Worm (Caenorhabditis elegans) whole organism, dauer: Measurements from ENCODE around the gene hecd-1.

ENCODE experiments used
- unc-62 ChIP-seq: sonication (generic microtip); optimal IDR thresholded peaks from 2 replicates; lab custom pipeline; 2017; ENCODE audit warnings: missing biosample characterization, missing genetic modification reagents, missing genetic modification characterization

The hecd-1 gene

DNA sequence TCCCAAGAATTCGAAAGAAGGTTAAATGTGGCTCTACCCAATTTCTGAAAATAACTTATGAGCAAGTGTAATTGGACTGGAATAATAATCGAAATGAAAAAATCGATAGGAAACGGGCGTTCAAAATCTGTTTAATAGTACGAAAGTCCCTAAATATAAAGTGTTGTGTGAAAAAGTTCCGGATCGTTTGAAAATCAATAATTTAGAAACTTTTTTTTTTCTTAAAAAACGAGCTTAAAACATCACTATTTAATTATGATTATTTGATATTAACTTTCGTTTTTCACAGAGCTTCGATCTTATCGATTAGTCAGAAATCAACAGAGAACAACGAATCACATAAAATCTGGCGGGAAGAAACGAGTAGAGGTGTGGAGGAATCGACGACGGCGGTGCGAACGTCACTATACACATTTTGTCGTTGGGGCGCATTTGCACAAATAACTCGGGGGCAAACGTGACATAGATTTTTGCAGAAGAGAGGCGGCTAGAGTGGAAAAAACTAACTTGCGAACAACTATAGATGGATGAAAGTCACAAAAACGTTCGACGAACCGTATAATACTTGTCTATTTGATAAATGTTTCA lies at the start of gene hecd-1:
hecd-1 (minus strand) TSS at position 51 of the 588 bp plus-strand sequence.
- TF ChIP-seq unc-62 (GFP tag; lab: Kevin White, UChicago) = no peak

- no peak for TF ChIP-seq unc-62 (GFP tag; lab: Kevin White, UChicago)
These were observed 47.2 kb upstream of the hecd-1 start, which contains the start of gene R13A1.5 for ce11 chrIV:7191745-7192144. R13A1.5 (minus strand) TSS chrIV:7191845.

DNA sequence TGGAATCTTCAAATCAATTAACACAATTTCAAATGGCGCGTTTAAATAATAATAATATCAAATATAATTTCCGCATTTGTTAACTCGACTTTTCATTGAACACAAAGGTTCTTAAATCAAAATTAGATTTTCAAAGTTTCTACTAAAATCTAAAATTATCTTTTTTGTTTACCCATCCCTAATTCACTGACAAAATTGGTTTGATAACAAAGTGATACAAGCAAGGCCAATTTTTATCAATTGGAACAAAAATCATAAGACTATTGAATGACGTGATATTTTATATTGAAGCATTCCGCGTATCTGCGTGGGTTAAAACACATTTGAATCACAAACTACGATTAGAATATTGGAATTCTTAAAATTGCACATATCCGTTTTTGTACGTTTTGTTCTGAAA lies 45.9 kb upstream of the hecd-1 start:
- no peak for TF ChIP-seq unc-62 (GFP tag; lab: Kevin White, UChicago)

DNA sequence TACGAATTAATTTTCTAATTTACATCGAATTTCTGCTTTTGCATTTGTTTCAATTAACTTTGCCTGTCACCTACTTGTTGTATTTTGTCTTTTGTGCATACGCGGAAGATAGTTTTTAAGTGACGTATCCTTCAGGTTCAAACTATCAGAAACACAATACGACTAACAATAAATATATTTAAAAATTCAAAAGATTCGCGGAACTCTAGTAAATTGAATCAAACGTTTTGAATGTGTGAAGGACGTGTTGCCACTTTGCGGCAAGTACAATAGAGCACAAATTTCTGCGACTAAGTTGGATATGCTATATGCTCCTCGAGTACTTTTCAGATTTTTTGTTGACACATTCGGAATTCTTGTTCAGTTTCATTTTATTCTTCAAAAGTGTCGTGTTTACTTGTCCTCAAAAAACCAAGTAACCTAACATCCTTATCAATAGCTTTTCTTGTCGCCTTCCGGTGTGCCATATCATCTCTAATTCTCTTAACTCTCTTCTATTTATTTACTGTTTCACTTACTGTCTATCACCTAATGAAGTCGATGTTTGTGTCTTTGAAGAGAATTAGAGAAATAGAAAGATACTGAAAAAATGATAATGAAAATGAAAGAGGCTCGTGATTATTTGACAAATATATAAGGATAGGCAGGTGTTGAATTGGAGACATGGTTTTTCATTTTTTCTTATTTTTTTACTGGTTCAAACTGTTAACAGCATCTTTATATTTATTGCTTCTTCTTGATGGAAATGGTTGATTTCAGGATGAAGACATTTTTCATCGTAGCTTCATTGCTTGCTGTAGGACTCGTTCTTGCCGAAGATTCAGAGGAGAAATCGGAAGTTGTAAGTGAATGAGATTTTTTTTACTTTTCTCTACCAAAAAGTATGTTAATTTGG lies 44.3 kb upstream of the hecd-1 start, which contains the start of gene srlf-7:
srlf-7 (plus strand) TSS at position 760 of the 895 bp plus-strand sequence.
- TF ChIP-seq unc-62 (GFP tag; lab: Kevin White, UChicago) = no peak

ce11 chrIV:7188030-7188429 lies 43.5 kb upstream of the hecd-1 start, which contains the start of gene C42D4.13:
C42D4.13 (minus strand) TSS chrIV:7188130.
- no peak for TF ChIP-seq unc-62 (GFP tag; lab: Kevin White, UChicago)

DNA sequence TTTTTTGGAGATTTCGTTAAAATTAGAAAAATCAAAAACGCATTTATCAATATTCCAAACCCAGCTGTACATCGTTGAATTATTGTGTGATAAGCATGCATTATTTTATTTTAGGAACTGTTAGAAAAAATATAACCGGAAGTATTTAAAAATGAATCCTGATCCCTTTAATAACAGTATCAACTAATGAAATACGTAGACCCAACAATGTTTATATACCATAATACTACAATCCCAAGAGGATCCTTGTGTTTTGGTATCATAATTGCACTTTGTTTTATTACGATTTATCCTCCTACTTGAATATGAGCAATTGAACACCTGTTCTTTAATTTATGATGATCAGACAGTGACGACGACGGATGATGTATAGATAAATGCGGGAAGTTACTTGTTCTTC lies 42.2 kb upstream of the hecd-1 start, which contains the start of gene str-249:
str-249 (minus strand) TSS at position 101 of the 400 bp plus-strand sequence.
- TF ChIP-seq unc-62 (GFP tag; lab: Kevin White, UChicago) = no peak

DNA sequence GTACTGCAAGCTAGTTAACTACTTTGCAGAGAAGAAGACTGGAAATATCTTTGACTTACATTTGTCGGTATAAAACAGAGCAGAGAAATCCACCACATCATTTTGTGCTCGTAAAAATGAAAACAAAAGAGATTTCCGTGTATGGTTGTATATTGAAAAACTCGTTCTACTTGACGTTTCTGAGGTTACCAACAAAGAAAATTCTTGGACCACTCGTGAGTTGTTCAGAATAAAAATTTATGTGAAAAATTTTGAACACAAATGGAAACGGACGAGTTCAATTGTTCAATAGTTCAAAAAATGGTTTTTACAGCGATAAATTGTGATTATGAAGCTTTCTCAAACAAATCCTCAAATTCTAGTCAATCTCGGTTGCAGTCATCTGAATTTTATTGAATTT lies 40.1 kb upstream of the hecd-1 start, which contains the start of gene clec-179:
clec-179 (minus strand) TSS at position 101 of the 400 bp plus-strand sequence.
- TF ChIP-seq unc-62 (GFP tag; lab: Kevin White, UChicago) = no peak

DNA sequence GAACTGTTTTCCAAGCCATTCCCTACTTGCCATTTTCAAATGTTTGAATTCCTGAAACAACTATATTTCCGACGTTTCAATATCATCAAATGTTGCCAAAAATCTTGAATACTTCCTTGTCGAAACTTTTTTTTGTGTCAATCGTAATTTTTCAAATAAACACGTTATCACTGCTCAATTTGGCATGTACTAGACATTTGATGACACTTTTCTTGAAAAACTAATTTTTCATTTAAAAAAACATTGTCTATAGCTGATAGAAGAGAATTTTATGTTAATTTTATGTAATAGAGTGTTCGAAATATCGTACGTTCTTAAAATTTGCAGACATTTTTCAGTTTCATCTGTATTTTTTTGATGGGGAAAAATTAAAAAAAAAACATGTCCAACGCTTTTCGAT lies 38.3 kb upstream of the hecd-1 start:
- TF ChIP-seq unc-62 (GFP tag; lab: Kevin White, UChicago) = no peak

ce11 chrIV:7180304-7180703 lies 35.8 kb upstream of the hecd-1 start, which contains the start of gene cest-10:
cest-10 (plus strand) TSS chrIV:7180557.
- no peak for TF ChIP-seq unc-62 (GFP tag; lab: Kevin White, UChicago)

DNA sequence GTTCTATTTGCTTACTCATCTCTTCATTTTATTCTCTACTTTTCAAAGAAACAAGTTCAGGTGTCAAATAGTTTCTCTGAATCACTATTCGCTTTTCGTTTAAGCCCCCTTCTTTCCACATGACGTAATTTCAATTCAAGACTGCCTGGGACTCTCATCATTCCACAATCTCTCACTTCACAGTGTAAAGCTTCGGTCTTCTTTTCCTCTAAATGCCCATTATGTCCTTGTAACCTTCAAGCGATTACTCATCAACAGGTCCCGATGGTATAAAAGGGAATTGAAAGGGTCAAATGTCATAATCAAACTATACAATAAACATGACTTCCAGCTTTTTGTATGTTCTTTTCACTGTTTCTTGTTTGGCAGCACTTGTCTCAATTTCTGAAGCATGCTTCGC lies 34.4 kb upstream of the hecd-1 start, which contains the start of gene C42D4.3:
C42D4.3 (plus strand) TSS at position 298 of the 400 bp plus-strand sequence.
- no peak for TF ChIP-seq unc-62 (GFP tag; lab: Kevin White, UChicago)

- no peak for TF ChIP-seq unc-62 (GFP tag; lab: Kevin White, UChicago)
These were observed 32.4 kb upstream of the hecd-1 start, which contains the start of gene str-44 for ce11 chrIV:7176887-7177286. str-44 (plus strand) TSS chrIV:7177187.

DNA sequence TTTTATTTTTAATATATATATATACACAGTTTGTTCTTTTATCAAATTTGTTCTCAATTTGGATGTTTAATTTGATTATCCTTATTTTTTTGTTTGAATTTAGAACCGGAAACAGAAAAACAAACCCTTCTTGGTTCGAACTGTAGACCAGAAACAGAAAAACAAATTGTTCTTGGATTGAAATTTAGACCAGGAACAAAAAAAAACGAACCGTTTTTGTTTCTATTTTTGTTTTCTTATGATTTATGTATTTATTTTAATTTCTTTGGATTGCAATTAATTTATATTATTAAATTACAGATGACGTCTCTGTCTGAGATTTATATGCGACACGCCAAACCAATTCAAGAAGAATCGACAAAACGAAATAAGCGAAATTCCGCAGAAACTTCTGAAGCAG lies 30.8 kb upstream of the hecd-1 start, which contains the start of gene C42D4.19:
C42D4.19 (plus strand) TSS at position 301 of the 400 bp plus-strand sequence.
- TF ChIP-seq unc-62 (GFP tag; lab: Kevin White, UChicago) = no peak

ce11 chrIV:7173489-7173888 lies 29.0 kb upstream of the hecd-1 start, which contains the start of gene str-1:
str-1 (plus strand) TSS chrIV:7173789.
- TF ChIP-seq unc-62 (GFP tag; lab: Kevin White, UChicago) = no peak

DNA sequence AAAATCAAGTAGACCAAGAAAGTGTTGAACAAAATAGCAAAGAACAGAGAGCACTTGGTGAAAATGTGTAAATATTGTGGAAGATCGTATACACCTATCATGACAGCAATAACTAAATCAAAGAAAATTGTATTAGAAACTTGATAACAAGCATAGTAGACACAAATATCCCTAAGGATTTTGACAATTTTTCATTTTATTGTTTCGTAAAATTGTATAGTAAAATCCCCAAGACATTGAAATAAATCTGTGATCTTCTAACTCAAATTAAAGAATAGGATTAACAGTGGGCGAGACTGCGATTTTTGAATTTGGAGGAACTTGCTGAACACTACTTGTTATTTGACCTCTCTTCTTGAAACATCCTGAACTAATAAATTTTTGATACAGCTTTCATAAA lies 26.7 kb upstream of the hecd-1 start, which contains the start of gene str-220:
str-220 (minus strand) TSS at position 101 of the 400 bp plus-strand sequence.
- TF ChIP-seq unc-62 (GFP tag; lab: Kevin White, UChicago) = no peak

- no peak for TF ChIP-seq unc-62 (GFP tag; lab: Kevin White, UChicago)
These were observed 23.7 kb upstream of the hecd-1 start, which contains the start of gene skr-16 for ce11 chrIV:7167983-7168760. skr-16 (plus strand) TSS chrIV:7168710.
